Fruit fly (Drosophila melanogaster): ENCODE measurements around the gene CG42359.

CG42359 gene

dm6 chr3R:19162135-19162616 is at the start of gene CG42359, which contains the start of gene Nsun5 (continued):
- peak; percentile 87 for TF ChIP-seq CG10209 (GFP tag; optimal IDR thresholded peaks at IDR 0.05)
- TF ChIP-seq sqz (GFP tag; optimal IDR thresholded peaks at IDR 0.05): peak; percentile 93
- no peak for TF ChIP-seq crol (GFP tag; IDR thresholded peaks at IDR 0.05)
- peak; percentile 58; the same call in 1 of the 3 replicates for TF ChIP-seq CG7357 (GFP tag; IDR thresholded peaks at IDR 0.05)
- peak; percentile 90 for TF ChIP-seq HLH3B (GFP tag; IDR thresholded peaks at IDR 0.05)
- peak; percentile 84 for TF ChIP-seq Usf (GFP tag; optimal IDR thresholded peaks at IDR 0.05)
- peak; percentile 37 for TF ChIP-seq CG17912 (GFP tag; optimal IDR thresholded peaks at IDR 0.05)
- TF ChIP-seq CG6765 (GFP tag; optimal IDR thresholded peaks at IDR 0.05): peak; percentile 65
- TF ChIP-seq CG14965 (GFP tag; optimal IDR thresholded peaks at IDR 0.05; ENCODE audit: borderline replicate concordance): peak; percentile 65
- TF ChIP-seq pum (GFP tag; optimal IDR thresholded peaks at IDR 0.05): peak; percentile 90
- peak; percentile 95 for TF ChIP-seq Dp (GFP tag; optimal IDR thresholded peaks at IDR 0.05)
- peak; percentile 86 for TF ChIP-seq CG12744 (GFP tag; optimal IDR thresholded peaks at IDR 0.05)
- peak; percentile 56 for TF ChIP-seq Hmx (GFP tag; optimal IDR thresholded peaks at IDR 0.05)
- TF ChIP-seq sna (GFP tag; IDR thresholded peaks at IDR 0.05; ENCODE audit: partially characterized antibody): peak; percentile 96
- no peak for TF ChIP-seq Kr (GFP tag; optimal IDR thresholded peaks at IDR 0.05)
- peak; percentile 91 for TF ChIP-seq CG10366 (GFP tag; IDR thresholded peaks at IDR 0.05)
- TF ChIP-seq Oli (tag; optimal IDR thresholded peaks at IDR 0.05): peak; percentile 81
- TF ChIP-seq HmgZ (tag; optimal IDR thresholded peaks at IDR 0.05): peak; percentile 93
- TF ChIP-seq Nf-YC (tag; optimal IDR thresholded peaks at IDR 0.05): peak; percentile 82
- peak; percentile 89 for TF ChIP-seq Blimp-1 (GFP tag; optimal IDR thresholded peaks at IDR 0.05)
- TF ChIP-seq CG14014 (GFP tag; IDR thresholded peaks at IDR 0.05): peak; percentile 90
- TF ChIP-seq CG6175 (GFP tag; IDR thresholded peaks at IDR 0.05): peak; percentile 78
- peak; percentile 62; the same call in 1 of the 2 replicates for TF ChIP-seq CG11696 (GFP tag; IDR thresholded peaks at IDR 0.05)
- TF ChIP-seq ham (GFP tag; IDR thresholded peaks at IDR 0.05): peak; percentile 61; the same call in 1 of the 2 replicates
- peak; percentile 93 for TF ChIP-seq lab (GFP tag; optimal IDR thresholded peaks at IDR 0.05)
- peak; percentile 89 for TF ChIP-seq Hr3 (GFP tag; optimal IDR thresholded peaks at IDR 0.05)
- TF ChIP-seq yki (optimal IDR thresholded peaks at IDR 0.05): no peak
- TF ChIP-seq mld (GFP tag; IDR thresholded peaks at IDR 0.05; ENCODE audit: partially characterized antibody): peak; percentile 75; the same call in 2 of the 3 replicates
- peak; percentile 89 for TF ChIP-seq Hmr (GFP tag; optimal IDR thresholded peaks at IDR 0.05)
- TF ChIP-seq CG12104 (GFP tag; optimal IDR thresholded peaks at IDR 0.05): peak; percentile 78
- peak in 1 of 2 experiments; percentile 63 for TF ChIP-seq Eip74EF (GFP tag; optimal IDR thresholded peaks at IDR 0.05)
- peak; percentile 92 for TF ChIP-seq Chrac-16 (GFP tag; optimal IDR thresholded peaks at IDR 0.05)
- TF ChIP-seq luna (GFP tag; optimal IDR thresholded peaks at IDR 0.05): peak; percentile 70
- peak; percentile 89 for TF ChIP-seq CG7786 (GFP tag; optimal IDR thresholded peaks at IDR 0.05)
- TF ChIP-seq h (optimal IDR thresholded peaks at IDR 0.05): no peak
- TF ChIP-seq mirr (GFP tag; optimal IDR thresholded peaks at IDR 0.05): peak; percentile 88
- peak; percentile 80 for TF ChIP-seq schlank (tag; optimal IDR thresholded peaks at IDR 0.05)
- peak; percentile 81 for TF ChIP-seq tap (tag; optimal IDR thresholded peaks at IDR 0.05)
- TF ChIP-seq CG16813 (GFP tag; IDR thresholded peaks at IDR 0.05; ENCODE audit: partially characterized antibody): peak; percentile 90
- peak; percentile 94 for TF ChIP-seq CG9932 (GFP tag; IDR thresholded peaks at IDR 0.05)
- peak; percentile 83 for TF ChIP-seq CG4730 (GFP tag; IDR thresholded peaks at IDR 0.05)
- TF ChIP-seq otp (GFP tag; IDR thresholded peaks at IDR 0.05): peak; percentile 88; the same call in 2 of the 3 replicates
- peak; percentile 86 for TF ChIP-seq grau (tag; optimal IDR thresholded peaks at IDR 0.05)
- peak in 1 of 2 experiments; percentile 41 for TF ChIP-seq Hr78 (GFP tag; optimal IDR thresholded peaks at IDR 0.05)
- TF ChIP-seq bbx (GFP tag; IDR thresholded peaks at IDR 0.05; ENCODE audit: partially characterized antibody): peak; percentile 88
- TF ChIP-seq CG15601 (tag; optimal IDR thresholded peaks at IDR 0.05): peak; percentile 87
- TF ChIP-seq repo (GFP tag; optimal IDR thresholded peaks at IDR 0.05): peak; percentile 81
- peak; percentile 90 for TF ChIP-seq sug (tag; optimal IDR thresholded peaks at IDR 0.05)
- TF ChIP-seq CG34376 (GFP tag; optimal IDR thresholded peaks at IDR 0.05): peak; percentile 80
- no peak for TF ChIP-seq Tbp (GFP tag; optimal IDR thresholded peaks at IDR 0.05)
